Worm (Caenorhabditis elegans) whole organism, L1 larva: ENCODE data around the gene pqn-90.

Experiments
- C04F5.9 ChIP-seq: sonication (generic microtip); optimal IDR thresholded peaks from 2 replicates; lab custom pipeline; 2016; ENCODE audit warnings: missing genetic modification characterization, missing compliant biosample characterization
- Y116A8C.19 ChIP-seq: sonication (generic microtip); optimal IDR thresholded peaks from 2 replicates; lab custom pipeline; 2016; ENCODE audit warnings: missing compliant biosample characterization, missing genetic modification characterization, borderline replicate concordance
- ceh-82 ChIP-seq, 3 experiments: fragments of 150-350 bp in 1 of 3; sonication (generic microtip) in 2 of 3; optimal IDR thresholded peaks; 2 replicates each; lab custom pipeline; 2014 to 2017; ENCODE audit warnings: missing biosample characterization in 3 of 3, missing genetic modification characterization in 3 of 3
- ces-1 ChIP-seq: fragments of 150-350 bp; optimal IDR thresholded peaks from 2 replicates; lab custom pipeline; 2014; ENCODE audit warnings: missing biosample characterization, missing genetic modification reagents, missing genetic modification characterization
- dpl-1 ChIP-seq, 3 experiments: fragments of 150-350 bp in 2 of 3; sonication (generic microtip) in 1 of 3; optimal IDR thresholded peaks; 2 replicates each; lab custom pipeline; 2014 to 2017; ENCODE audit warnings: missing biosample characterization in 3 of 3, missing genetic modification characterization in 3 of 3, missing genetic modification reagents in 3 of 3
- efl-1 ChIP-seq, 4 experiments: fragments of 150-350 bp; optimal IDR thresholded peaks in 3 of 4; peaks in 1 of 4; 1 replicate in 1 of 4; 2 replicates in 3 of 4; lab custom pipeline; 2014; ENCODE audit warnings: missing biosample characterization in 2 of 4, missing genetic modification characterization in 2 of 4, missing genetic modification reagents in 2 of 4
- egl-13 ChIP-seq: sonication (generic microtip); optimal IDR thresholded peaks from 2 replicates; lab custom pipeline; 2016; ENCODE audit warnings: missing genotype, missing genetic modification reagents, missing genetic modification characterization, missing compliant biosample characterization
- elt-2 ChIP-seq: sonication (generic microtip); optimal IDR thresholded peaks from 2 replicates; lab custom pipeline; 2016; ENCODE audit warnings: missing genetic modification characterization, mild to moderate bottlenecking, inconsistent platforms, missing compliant biosample characterization, missing genetic modification reagents
- fkh-4 ChIP-seq: sonication (generic microtip); optimal IDR thresholded peaks from 2 replicates; lab custom pipeline; 2016; ENCODE audit warnings: missing compliant biosample characterization, missing genetic modification characterization, borderline replicate concordance
- fkh-8 ChIP-seq: sonication (generic microtip); optimal IDR thresholded peaks from 2 replicates; lab custom pipeline; 2016; ENCODE audit warnings: mild to moderate bottlenecking, missing genetic modification characterization, missing compliant biosample characterization
- irx-1 ChIP-seq: sonication (generic microtip); optimal IDR thresholded peaks from 2 replicates; lab custom pipeline; 2016; ENCODE audit warnings: missing genetic modification characterization, missing compliant biosample characterization
- isw-1 ChIP-seq: fragments of 200-800 bp; sonication (Bioruptor generic); IDR thresholded peaks from 2 replicates; pipeline ENCODE4 v1.3.6; 2022; ENCODE audit warnings: missing genetic modification characterization, missing compliant biosample characterization
- jun-1 ChIP-seq: fragments of 150-350 bp; optimal IDR thresholded peaks from 2 replicates; lab custom pipeline; 2014; ENCODE audit warnings: missing biosample characterization, missing genetic modification reagents, missing genetic modification characterization
- lin-13 ChIP-seq: fragments of 150-350 bp; optimal IDR thresholded peaks from 2 replicates; lab custom pipeline; 2014; ENCODE audit warnings: missing biosample characterization, missing genetic modification reagents, missing genetic modification characterization
- lin-35 ChIP-seq, 2 experiments: fragments of 150-350 bp; optimal IDR thresholded peaks; 2 replicates each; lab custom pipeline; 2014; ENCODE audit warnings: missing biosample characterization in 2 of 2, missing genetic modification characterization in 2 of 2, missing genetic modification reagents in 2 of 2
- lir-3 ChIP-seq: sonication (generic microtip); optimal IDR thresholded peaks from 2 replicates; lab custom pipeline; 2016; ENCODE audit warnings: mild to moderate bottlenecking, missing genetic modification characterization, moderate library complexity, missing compliant biosample characterization; ENCODE audit not compliant: poor library complexity
- lsy-2 ChIP-seq, 2 experiments: fragments of 150-350 bp; optimal IDR thresholded peaks; 2 replicates each; lab custom pipeline; 2014; ENCODE audit warnings: missing biosample characterization in 2 of 2, missing genetic modification characterization in 2 of 2
- mdl-1 ChIP-seq, 2 experiments: fragments of 150-350 bp; optimal IDR thresholded peaks; 2 replicates each; lab custom pipeline; 2014 to 2017; ENCODE audit warnings: missing biosample characterization in 2 of 2, missing genetic modification characterization in 2 of 2, inconsistent platforms in 1 of 2
- nhr-28 ChIP-seq: fragments of 150-350 bp; optimal IDR thresholded peaks from 2 replicates; lab custom pipeline; 2014; ENCODE audit warnings: missing biosample characterization, missing genetic modification characterization
- nhr-47 ChIP-seq: sonication (generic microtip); optimal IDR thresholded peaks from 2 replicates; lab custom pipeline; 2016; ENCODE audit warnings: mild to moderate bottlenecking, missing genetic modification characterization, moderate library complexity, missing compliant biosample characterization
- nhr-76 ChIP-seq: sonication (generic microtip); optimal IDR thresholded peaks from 2 replicates; lab custom pipeline; 2017; ENCODE audit warnings: missing biosample characterization, missing genetic modification characterization
- nhr-77 ChIP-seq: fragments of 150-350 bp; optimal IDR thresholded peaks from 2 replicates; lab custom pipeline; 2014; ENCODE audit warnings: missing biosample characterization, missing genetic modification characterization
- nhr-85 ChIP-seq: sonication (generic microtip); peaks from one replicate; lab custom pipeline; 2016; ENCODE audit warnings: missing genetic modification characterization, inconsistent platforms, missing compliant biosample characterization
- pax-3 ChIP-seq: fragments of 200-800 bp; sonication (Bioruptor generic); optimal IDR thresholded peaks from 2 replicates; lab custom pipeline; 2018; ENCODE audit warnings: mild to moderate bottlenecking, missing genetic modification characterization, moderate library complexity, missing compliant biosample characterization
- rnt-1 ChIP-seq: sonication (generic microtip); optimal IDR thresholded peaks from 2 replicates; lab custom pipeline; 2016; ENCODE audit warnings: mild to moderate bottlenecking, missing genetic modification characterization, moderate library complexity, missing compliant biosample characterization
- skn-1 ChIP-seq: fragments of 150-350 bp; optimal IDR thresholded peaks from 2 replicates; lab custom pipeline; 2014; ENCODE audit warnings: missing biosample characterization, missing genetic modification characterization
- sptf-1 ChIP-seq: fragments of 150-350 bp; optimal IDR thresholded peaks from 2 replicates; lab custom pipeline; 2014; ENCODE audit warnings: missing biosample characterization, missing genetic modification characterization
- tbx-2 ChIP-seq: sonication (generic microtip); optimal IDR thresholded peaks from 2 replicates; lab custom pipeline; 2016; ENCODE audit warnings: missing genetic modification characterization, missing compliant biosample characterization
- unc-30 ChIP-seq: sonication (generic microtip); optimal IDR thresholded peaks from 2 replicates; lab custom pipeline; 2017; ENCODE audit warnings: missing biosample characterization, missing genetic modification characterization
- unc-62 ChIP-seq: fragments of 150-350 bp; optimal IDR thresholded peaks from 2 replicates; lab custom pipeline; 2014; ENCODE audit warnings: missing biosample characterization, missing genetic modification reagents, missing genetic modification characterization
- unc-86 ChIP-seq: sonication (generic microtip); optimal IDR thresholded peaks from 2 replicates; lab custom pipeline; 2016; ENCODE audit warnings: missing genetic modification characterization, missing compliant biosample characterization
- unc-98 ChIP-seq: fragments of 200-800 bp; sonication (Bioruptor generic); IDR thresholded peaks from 2 replicates; pipeline ENCODE4 v1.3.6; 2022; ENCODE audit warnings: missing genetic modification characterization, missing compliant biosample characterization
- vab-15 ChIP-seq: sonication (generic microtip); optimal IDR thresholded peaks from 2 replicates; lab custom pipeline; 2017; ENCODE audit warnings: missing genotype, mild to moderate bottlenecking, missing genetic modification characterization, missing compliant biosample characterization
- xbp-1 ChIP-seq: sonication (generic microtip); optimal IDR thresholded peaks from 2 replicates; lab custom pipeline; 2016; ENCODE audit warnings: missing genetic modification characterization, missing compliant biosample characterization
- zag-1 ChIP-seq: fragments of 150-350 bp; optimal IDR thresholded peaks from 2 replicates; lab custom pipeline; 2014; ENCODE audit warnings: missing biosample characterization, missing genetic modification characterization
- ztf-11 ChIP-seq, 2 experiments: sonication (generic microtip); optimal IDR thresholded peaks; 2 replicates each; lab custom pipeline; 2016 to 2017; ENCODE audit warnings: missing genetic modification characterization in 2 of 2, missing biosample characterization in 1 of 2, missing compliant biosample characterization in 1 of 2
- ztf-4 ChIP-seq: fragments of 150-350 bp; optimal IDR thresholded peaks from 2 replicates; lab custom pipeline; 2014; ENCODE audit warnings: missing biosample characterization, missing genetic modification characterization

Gene pqn-90

DNA sequence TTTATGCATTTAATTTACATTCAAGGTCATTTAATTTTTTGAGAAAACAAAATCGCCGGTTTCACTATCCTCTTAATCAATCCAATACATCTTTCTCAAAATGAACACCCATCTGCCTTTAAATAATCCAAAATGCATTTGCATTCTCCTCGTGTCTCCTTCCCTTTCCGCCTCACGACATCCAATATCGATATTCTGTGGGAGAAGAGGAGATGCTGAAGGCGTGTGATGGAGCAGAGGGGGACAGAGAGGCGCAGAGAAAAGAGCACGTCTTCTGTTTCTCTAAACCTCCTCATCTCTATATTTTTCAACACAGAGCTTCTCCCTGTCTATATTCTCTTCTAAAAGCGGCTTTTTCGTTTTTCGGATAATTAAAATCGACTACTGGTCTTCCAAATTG is 31.5 kb downstream of the pqn-90 start, which contains the start of gene Y73F8A.5 (continued):
- TF ChIP-seq nhr-47 (tag; lab: Kevin White, UChicago) (peak; percentile 39), unc-62 (GFP tag; lab: Kevin White, UChicago) (no peak), irx-1 (tag; lab: Kevin White, UChicago) (no peak), xbp-1 (tag; lab: Kevin White, UChicago) (peak; percentile 14), rnt-1 (no peak), isw-1 (peak; percentile 9; the same call in 1 of the 2 replicates), tbx-2 (tag; lab: Kevin White, UChicago) (no peak), skn-1 (tag; lab: Kevin White, UChicago) (no peak), elt-2 (tag; lab: Kevin White, UChicago) (no peak), dpl-1 (GFP tag; optimal IDR thresholded peaks at IDR 0.05; lab: Kevin White, UChicago) (peak in 1 of 3 experiments; percentile 10), lin-13 (GFP tag; lab: Kevin White, UChicago) (no peak), nhr-85 (tag; lab: Kevin White, UChicago) (no peak), unc-86 (peak; percentile 56), efl-1 (optimal IDR thresholded peaks at IDR 0.05; lab: Kevin White, UChicago) (peak; percentile 31 to 53), efl-1 (GFP tag; optimal IDR thresholded peaks at IDR 0.05 in 1 of 2; lab: Kevin White, UChicago) (peak in 1 of 2 experiments; percentile 8), fkh-8 (tag; lab: Kevin White, UChicago) (peak; percentile 49), nhr-77 (no peak), zag-1 (tag; lab: Kevin White, UChicago) (no peak), lir-3 (tag; lab: Kevin White, UChicago) (no peak), ztf-11 (tag; optimal IDR thresholded peaks at IDR 0.05; lab: Kevin White, UChicago) (peak in 1 of 2 experiments; percentile 20), vab-15 (no peak), fkh-4 (tag; lab: Kevin White, UChicago) (no peak), unc-30 (tag; lab: Kevin White, UChicago) (no peak)

DNA sequence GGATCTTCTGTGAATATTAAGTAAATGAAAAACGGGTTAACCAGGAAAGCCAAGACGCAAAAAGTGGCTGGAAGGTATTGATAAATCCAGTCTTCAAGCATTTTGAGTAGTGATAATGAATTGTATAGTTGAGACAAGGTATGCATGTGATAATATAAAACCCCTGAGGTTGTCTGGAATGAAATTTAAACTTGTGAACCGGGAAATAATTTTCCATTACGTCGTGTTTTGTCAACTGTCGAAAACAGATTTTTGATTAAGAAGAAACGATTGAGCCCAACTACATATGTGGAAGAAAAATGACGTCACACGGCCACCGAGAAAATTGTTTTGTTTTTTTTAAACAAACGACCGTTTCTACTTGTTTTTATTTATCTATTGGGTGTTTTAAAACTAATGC is 38.9 kb downstream of the pqn-90 start, which contains the start of gene srj-42:
TSS of gene srj-42 (minus strand) at position 101 of the 400 bp plus-strand sequence.
- TF ChIP-seq egl-13 (tag; lab: Kevin White, UChicago) (no peak), nhr-85 (tag; lab: Kevin White, UChicago) (no peak), elt-2 (tag; lab: Kevin White, UChicago) (no peak), jun-1 (tag; lab: Kevin White, UChicago) (no peak), sptf-1 (no peak)

DNA sequence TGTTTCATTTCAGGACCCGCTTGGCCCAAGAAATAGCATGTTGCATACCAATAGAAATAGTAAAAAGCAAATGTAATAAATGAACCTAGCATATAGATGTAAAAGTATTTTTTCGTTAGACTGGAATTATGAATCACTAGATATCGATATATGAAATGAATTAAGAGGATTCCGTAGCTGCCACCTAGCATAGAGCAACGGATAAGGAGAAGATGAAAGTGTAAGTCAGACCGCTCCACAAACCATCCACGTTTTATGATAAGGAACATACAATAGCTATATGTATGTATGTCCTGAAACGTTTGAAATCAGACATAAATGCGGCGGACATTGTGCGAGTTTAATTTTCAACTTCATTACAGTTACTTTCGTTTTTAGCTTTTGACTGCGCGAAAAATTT is 40.0 kb downstream of the pqn-90 start:
- TF ChIP-seq lin-13 (GFP tag; lab: Kevin White, UChicago) (no peak), ceh-82 (tag; optimal IDR thresholded peaks at IDR 0.05; lab: Kevin White, UChicago) (no peak), vab-15 (no peak), rnt-1 (no peak), lin-35 (GFP tag; optimal IDR thresholded peaks at IDR 0.05; lab: Kevin White, UChicago) (no peak), ztf-4 (tag; lab: Kevin White, UChicago) (no peak)

DNA sequence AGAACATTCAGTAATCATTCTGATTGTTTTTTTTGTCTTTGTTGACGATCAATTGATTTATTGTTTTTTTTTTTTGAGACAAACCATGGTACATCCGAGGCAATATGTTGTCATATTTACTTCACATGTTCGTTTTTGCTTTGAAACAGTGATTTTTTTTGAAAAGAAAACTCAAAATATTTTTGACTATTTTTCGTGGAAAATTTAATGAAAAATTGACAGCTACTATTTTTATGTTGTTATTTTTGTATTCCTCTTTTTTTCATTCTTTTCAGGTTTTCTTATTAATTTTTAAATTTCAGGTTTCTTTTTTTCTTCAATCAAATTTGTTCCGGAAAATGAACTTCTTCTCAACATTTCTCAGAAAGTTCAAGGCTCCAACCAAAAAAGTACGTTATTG is 45.4 kb downstream of the pqn-90 start, which contains the start of gene Y73F8A.36:
TSS of gene Y73F8A.36 (plus strand) at position 301 of the 400 bp plus-strand sequence.
- TF ChIP-seq sptf-1 = no peak
- TF ChIP-seq fkh-8 (tag; lab: Kevin White, UChicago) = no peak
- no peak for TF ChIP-seq nhr-76 (tag; lab: Kevin White, UChicago)
- TF ChIP-seq Y116A8C.19 (tag; lab: Kevin White, UChicago) = no peak
- no peak for TF ChIP-seq ceh-82 (tag; optimal IDR thresholded peaks at IDR 0.05; lab: Kevin White, UChicago)
- no peak for TF ChIP-seq C04F5.9 (tag; lab: Kevin White, UChicago)
- TF ChIP-seq unc-98 (GFP tag; lab: Robert Waterston, UW) = no peak
- TF ChIP-seq skn-1 (tag; lab: Kevin White, UChicago) = no peak
- TF ChIP-seq jun-1 (tag; lab: Kevin White, UChicago) = no peak
- TF ChIP-seq lsy-2 (tag; optimal IDR thresholded peaks at IDR 0.05; lab: Kevin White, UChicago) = no peak
- TF ChIP-seq ces-1 (GFP tag; lab: Kevin White, UChicago) = no peak
- TF ChIP-seq pax-3 (tag; lab: Kevin White, UChicago) = no peak
- no peak for TF ChIP-seq mdl-1 (tag; optimal IDR thresholded peaks at IDR 0.05; lab: Kevin White, UChicago)
- no peak for TF ChIP-seq efl-1 (optimal IDR thresholded peaks at IDR 0.05; lab: Kevin White, UChicago)
- no peak for TF ChIP-seq efl-1 (GFP tag; optimal IDR thresholded peaks at IDR 0.05 in 1 of 2; lab: Kevin White, UChicago)
- TF ChIP-seq nhr-28 (tag; lab: Kevin White, UChicago) = no peak
